Fruit fly (Drosophila melanogaster): Measurements from ENCODE around the gene tna.
A peak's percentile ranks its signal among the peaks of the same experiment; 100 is the strongest.

The tna gene

dm6 chr3L:10858569-10858968 is 23.2 kb downstream of the tna start (continued):
- no peak for TF ChIP-seq CG11093 (GFP tag; IDR thresholded peaks at IDR 0.05)
- no peak for TF ChIP-seq schlank (tag; optimal IDR thresholded peaks at IDR 0.05)
- TF ChIP-seq CG11696 (GFP tag; IDR thresholded peaks at IDR 0.05) = no peak
- no peak for TF ChIP-seq fd3F (GFP tag; optimal IDR thresholded peaks at IDR 0.05)
- no peak for TF ChIP-seq mam (GFP tag; optimal IDR thresholded peaks at IDR 0.05)
- TF ChIP-seq cas (GFP tag; IDR thresholded peaks at IDR 0.05) = no peak
- TF ChIP-seq CG1603 (tag; optimal IDR thresholded peaks at IDR 0.05) = peak; percentile 12
- no peak for TF ChIP-seq CG5180 (GFP tag; optimal IDR thresholded peaks at IDR 0.05)
- no peak for TF ChIP-seq grau (tag; optimal IDR thresholded peaks at IDR 0.05)
- TF ChIP-seq CG2129 (GFP tag; IDR thresholded peaks at IDR 0.05; ENCODE audit: partially characterized antibody) = no peak
- TF ChIP-seq knrl (GFP tag; IDR thresholded peaks at IDR 0.05; ENCODE audit: partially characterized antibody) = no peak
- no peak for TF ChIP-seq CG9797 (GFP tag; optimal IDR thresholded peaks at IDR 0.05)
- no peak for TF ChIP-seq CG32772 (GFP tag; IDR thresholded peaks at IDR 0.05)
- no peak for TF ChIP-seq croc (GFP tag; conservative IDR thresholded peaks at IDR 0.05)
- TF ChIP-seq CG10321 (GFP tag; IDR thresholded peaks at IDR 0.05) = peak; percentile 24; the same call in 1 of the 2 replicates
- no peak for TF ChIP-seq rib (GFP tag; IDR thresholded peaks at IDR 0.05)
- no peak for TF ChIP-seq D19B (GFP tag; optimal IDR thresholded peaks at IDR 0.05)
- TF ChIP-seq Bgb (GFP tag; IDR thresholded peaks at IDR 0.05; ENCODE audit: partially characterized antibody) = no peak
- TF ChIP-seq CG15269 (tag; optimal IDR thresholded peaks at IDR 0.05) = no peak
- no peak for TF ChIP-seq CG7271 (tag; optimal IDR thresholded peaks at IDR 0.05)
- TF ChIP-seq zen (tag; optimal IDR thresholded peaks at IDR 0.05) = no peak
- TF ChIP-seq Mes4 (GFP tag; optimal IDR thresholded peaks at IDR 0.05) = no peak
- TF ChIP-seq Spps (tag; optimal IDR thresholded peaks at IDR 0.05) = no peak
- no peak for TF ChIP-seq slou (GFP tag; optimal IDR thresholded peaks at IDR 0.05)
- TF ChIP-seq sisA (GFP tag; IDR thresholded peaks at IDR 0.05) = no peak
- TF ChIP-seq CG42726 (GFP tag; IDR thresholded peaks at IDR 0.05; ENCODE audit: partially characterized antibody) = no peak
- TF ChIP-seq hb (GFP tag; IDR thresholded peaks at IDR 0.05; ENCODE audit: partially characterized antibody) = no peak
- TF ChIP-seq TFAM (GFP tag; optimal IDR thresholded peaks at IDR 0.05) = no peak
- no peak for TF ChIP-seq Nf-YA (GFP tag; IDR thresholded peaks at IDR 0.05)
- no peak for TF ChIP-seq sr (GFP tag; IDR thresholded peaks at IDR 0.05)
- no peak for TF ChIP-seq CG1792 (GFP tag; optimal IDR thresholded peaks at IDR 0.05)
- no peak for TF ChIP-seq Ptx1 (GFP tag; IDR thresholded peaks at IDR 0.05)
- TF ChIP-seq Chrac-16 (GFP tag; optimal IDR thresholded peaks at IDR 0.05) = no peak
- TF ChIP-seq CG13296 (GFP tag; optimal IDR thresholded peaks at IDR 0.05) = no peak
- TF ChIP-seq Dek (tag; optimal IDR thresholded peaks at IDR 0.05) = no peak
- no peak for TF ChIP-seq B-H1 (GFP tag; IDR thresholded peaks at IDR 0.05)
- TF ChIP-seq ash1 (GFP tag; optimal IDR thresholded peaks at IDR 0.05) = no peak
- no peak for TF ChIP-seq inv (GFP tag; IDR thresholded peaks at IDR 0.05; ENCODE audit: partially characterized antibody)
- no peak for TF ChIP-seq Sox102F (GFP tag; optimal IDR thresholded peaks at IDR 0.05)
- TF ChIP-seq MTF-1 (GFP tag; optimal IDR thresholded peaks at IDR 0.05; ENCODE audit: borderline replicate concordance) = no peak
- no peak for TF ChIP-seq org-1 (GFP tag; optimal IDR thresholded peaks at IDR 0.05)
- no peak for TF ChIP-seq Lpt (GFP tag; optimal IDR thresholded peaks at IDR 0.05)
- TF ChIP-seq hkb (optimal IDR thresholded peaks at IDR 0.05) = no peak
- TF ChIP-seq hkb (GFP tag; IDR thresholded peaks at IDR 0.05) = no peak
- TF ChIP-seq nau (GFP tag; optimal IDR thresholded peaks at IDR 0.05) = peak; percentile 37
- TF ChIP-seq HLH3B (GFP tag; IDR thresholded peaks at IDR 0.05) = no peak
- no peak for TF ChIP-seq tin (GFP tag; optimal IDR thresholded peaks at IDR 0.05)
- TF ChIP-seq CG6813 (GFP tag; optimal IDR thresholded peaks at IDR 0.05) = peak; percentile 15
- TF ChIP-seq CG14860 (GFP tag; IDR thresholded peaks at IDR 0.05; ENCODE audit: partially characterized antibody) = no peak
- TF ChIP-seq tna (GFP tag; IDR thresholded peaks at IDR 0.05; ENCODE audit: partially characterized antibody) = no peak
- no peak for TF ChIP-seq Hand (GFP tag; optimal IDR thresholded peaks at IDR 0.05)

All from whole organism, embryonic.